Worm (Caenorhabditis elegans) whole organism, late embryonic: ENCODE measurements around the gene T22C8.6.

Experiments
- fax-1 ChIP-seq: sonication (generic microtip); optimal IDR thresholded peaks from 2 replicates; lab custom pipeline; 2016; ENCODE audit warnings: missing genotype, missing genetic modification characterization, missing compliant biosample characterization
- pha-4 ChIP-seq: fragments of 150-350 bp; optimal IDR thresholded peaks from 2 replicates; lab custom pipeline; 2018; ENCODE audit warnings: missing biosample characterization, missing genetic modification reagents, missing genetic modification characterization

DNA sequence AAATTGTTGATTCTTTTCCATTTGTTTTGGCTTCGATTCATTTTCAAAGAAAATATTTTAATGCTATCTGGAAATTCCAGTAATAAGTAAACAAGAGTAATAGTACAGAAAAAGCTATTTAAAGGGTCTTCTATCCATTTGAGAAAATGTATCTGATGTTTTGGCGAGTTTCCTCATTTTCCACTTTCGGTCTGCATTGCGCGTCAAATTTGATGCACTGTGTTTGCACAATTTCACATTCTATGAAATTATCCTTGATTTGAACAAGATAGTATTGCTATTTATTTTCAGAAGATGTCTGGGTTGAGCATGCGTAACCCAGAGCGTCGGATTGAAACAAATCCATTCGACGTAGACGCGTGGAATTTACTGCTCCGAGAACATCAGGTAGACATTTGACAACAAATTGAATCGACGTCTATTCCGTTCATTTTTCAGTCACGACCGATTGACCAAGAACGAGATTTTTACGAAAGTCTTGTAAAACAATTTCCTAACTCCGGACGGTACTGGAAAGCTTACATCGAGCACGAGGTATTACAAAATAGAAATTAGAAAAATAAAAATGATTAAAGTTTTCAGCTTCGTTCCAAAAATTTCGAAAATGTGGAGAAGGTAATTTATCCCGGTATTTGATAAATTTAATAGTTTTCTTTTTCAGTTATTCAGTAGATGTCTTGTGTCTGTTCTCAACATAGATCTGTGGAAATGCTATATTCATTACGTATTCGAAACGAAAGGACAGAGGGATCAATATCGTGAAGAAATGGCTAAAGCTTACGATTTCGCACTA is 26.3 kb downstream of the T22C8.6 start, which contains the start of gene suf-1:
- TF ChIP-seq pha-4 (tag; lab: Kevin White, UChicago) = no peak
- TF ChIP-seq fax-1 (tag; lab: Kevin White, UChicago) = no peak
